Fruit fly (Drosophila melanogaster) whole organism, wandering third instar larva: Measurements from ENCODE around the gene VhaSFD.

Experiments used
- Abd-B ChIP-seq: fragments of >200 bp; optimal IDR thresholded peaks from 2 replicates; lab custom pipeline; 2017; ENCODE audit warnings: missing biosample characterization, missing genetic modification characterization
- CG9705 ChIP-seq: fragments of 200-800 bp; sonication (Bioruptor generic); optimal IDR thresholded peaks from 2 replicates; lab custom pipeline; 2018; ENCODE audit warnings: missing biosample characterization, mild to moderate bottlenecking, missing genetic modification characterization
- CrebA ChIP-seq: fragments of 200-800 bp; sonication (Bioruptor generic); optimal IDR thresholded peaks from 2 replicates; lab custom pipeline; 2016; ENCODE audit warnings: missing biosample characterization, mild to moderate bottlenecking, missing genetic modification characterization, borderline replicate concordance
- Dfd ChIP-seq: fragments of >200 bp; optimal IDR thresholded peaks from 2 replicates; lab custom pipeline; 2017; ENCODE audit warnings: missing biosample characterization, missing genetic modification characterization
- Dif ChIP-seq: fragments of 200-275, 200-300 bp; sonication (Bioruptor generic); optimal IDR thresholded peaks from 2 replicates; lab custom pipeline; 2018; ENCODE audit warnings: missing biosample characterization, missing genetic modification characterization; ENCODE audit not compliant: partially characterized antibody
- GATAd ChIP-seq: sonication (Bioruptor generic); optimal IDR thresholded peaks from 2 replicates; lab custom pipeline; 2016; ENCODE audit warnings: missing biosample characterization, missing genetic modification characterization
- HLH106 ChIP-seq: fragments of 200-800 bp; optimal IDR thresholded peaks from 3 replicates; lab custom pipeline; 2019; ENCODE audit warnings: missing biosample characterization, mild to moderate bottlenecking, missing genetic modification characterization, moderate library complexity
- Hnf4 ChIP-seq: fragments of 200-800 bp; sonication (Bioruptor generic); optimal IDR thresholded peaks from 2 replicates; lab custom pipeline; 2016; ENCODE audit warnings: missing biosample characterization, mild to moderate bottlenecking, missing genetic modification characterization
- Hr78 ChIP-seq: fragments of >200 bp; optimal IDR thresholded peaks from 2 replicates; lab custom pipeline; 2017; ENCODE audit warnings: missing biosample characterization, missing genetic modification characterization
- Jra ChIP-seq: sonication (Bioruptor generic); optimal IDR thresholded peaks from 2 replicates; lab custom pipeline; 2016; ENCODE audit warnings: missing biosample characterization, missing genetic modification characterization
- Mio ChIP-seq: sonication (Bioruptor generic); optimal IDR thresholded peaks from 2 replicates; lab custom pipeline; 2016; ENCODE audit warnings: missing biosample characterization, missing genetic modification characterization
- OdsH ChIP-seq: fragments of 200-800 bp; sonication (Bioruptor generic); optimal IDR thresholded peaks from 2 replicates; lab custom pipeline; 2016; ENCODE audit warnings: missing biosample characterization, mild to moderate bottlenecking, missing genetic modification characterization
- Rel ChIP-seq, 2 experiments: fragments of 200-800 bp; sonication (Bioruptor generic) in 1 of 2; optimal IDR thresholded peaks; 2 replicates in 1 of 2; 3 replicates in 1 of 2; lab custom pipeline; 2016 to 2019; ENCODE audit warnings: mild to moderate bottlenecking in 2 of 2, missing biosample characterization in 2 of 2, missing genetic modification characterization in 2 of 2, moderate library complexity in 1 of 2
- Sp1 ChIP-seq: fragments of 200-800 bp; sonication (Bioruptor generic); optimal IDR thresholded peaks from 3 replicates; lab custom pipeline; 2019; ENCODE audit warnings: missing biosample characterization, mild to moderate bottlenecking, missing genetic modification characterization, moderate library complexity
- Vsx2 ChIP-seq: fragments of 200-300, 225-300 bp; sonication (Bioruptor generic); optimal IDR thresholded peaks from 2 replicates; lab custom pipeline; 2018; ENCODE audit warnings: missing biosample characterization, missing genetic modification characterization; ENCODE audit not compliant: partially characterized antibody
- br ChIP-seq: fragments of 200-800 bp; sonication (Bioruptor generic); optimal IDR thresholded peaks from 2 replicates; lab custom pipeline; 2016; ENCODE audit warnings: missing biosample characterization, missing genetic modification characterization
- brk ChIP-seq: fragments of 200-800 bp; sonication (Bioruptor generic); optimal IDR thresholded peaks from 2 replicates; lab custom pipeline; 2016; ENCODE audit warnings: missing biosample characterization, mild to moderate bottlenecking, missing genetic modification characterization
- dl ChIP-seq, 2 experiments: fragments of 175-275, 200-275 bp in 1 of 2; fragments of 200-275 bp in 1 of 2; sonication (Bioruptor generic); optimal IDR thresholded peaks; lab custom pipeline; 2018; ENCODE audit warnings: mild to moderate bottlenecking in 2 of 2, missing biosample characterization in 2 of 2, missing genetic modification characterization in 2 of 2, moderate library complexity in 2 of 2; ENCODE audit not compliant: partially characterized antibody in 2 of 2, insufficient read depth in 1 of 2
- dsf ChIP-seq: sonication (Bioruptor generic); optimal IDR thresholded peaks from 2 replicates; lab custom pipeline; 2016; ENCODE audit warnings: missing biosample characterization, missing genetic modification characterization, borderline replicate concordance
- ey ChIP-seq: fragments of 200-800 bp; sonication (Bioruptor generic); optimal IDR thresholded peaks from 2 replicates; lab custom pipeline; 2016; ENCODE audit warnings: missing biosample characterization, missing genetic modification characterization
- foxo ChIP-seq, 2 experiments: fragments of 200-800 bp; sonication (Bioruptor generic); optimal IDR thresholded peaks; 2 replicates in 1 of 2; 3 replicates in 1 of 2; lab custom pipeline; 2016 to 2017; ENCODE audit warnings: missing biosample characterization in 2 of 2, missing genetic modification characterization in 2 of 2
- h ChIP-seq: fragments of 200-800 bp; sonication (Bioruptor generic); optimal IDR thresholded peaks from 3 replicates; lab custom pipeline; 2016; ENCODE audit warnings: missing biosample characterization, mild to moderate bottlenecking, missing genetic modification characterization
- jim ChIP-seq: fragments of 175-275, 200-325 bp; sonication (Bioruptor generic); optimal IDR thresholded peaks from 2 replicates; lab custom pipeline; 2016; ENCODE audit warnings: missing biosample characterization, mild to moderate bottlenecking, missing genetic modification characterization
- lola ChIP-seq: fragments of >200 bp; optimal IDR thresholded peaks from 2 replicates; lab custom pipeline; 2017; ENCODE audit warnings: missing biosample characterization, missing genetic modification characterization
- psq ChIP-seq: fragments of 200-800 bp; sonication (Bioruptor generic); optimal IDR thresholded peaks from 3 replicates; lab custom pipeline; 2017; ENCODE audit warnings: missing biosample characterization, mild to moderate bottlenecking, missing genetic modification characterization, moderate library complexity
- rgr ChIP-seq: fragments of 200-800 bp; sonication (Bioruptor generic); optimal IDR thresholded peaks from 3 replicates; lab custom pipeline; 2016; ENCODE audit warnings: missing biosample characterization, mild to moderate bottlenecking, missing genetic modification characterization
- sage ChIP-seq: fragments of 200-800 bp; sonication (Bioruptor generic); optimal IDR thresholded peaks from 2 replicates; lab custom pipeline; 2016; ENCODE audit warnings: missing biosample characterization, mild to moderate bottlenecking, missing genetic modification characterization
- sv ChIP-seq: fragments of 200-800 bp; sonication (Bioruptor generic); optimal IDR thresholded peaks from 3 replicates; lab custom pipeline; 2016; ENCODE audit warnings: missing biosample characterization, missing genetic modification characterization
- usp ChIP-seq: fragments of >200 bp; optimal IDR thresholded peaks from 2 replicates; lab custom pipeline; 2017; ENCODE audit warnings: missing biosample characterization, missing genetic modification characterization
- woc ChIP-seq: sonication (Bioruptor generic); optimal IDR thresholded peaks from 2 replicates; lab custom pipeline; 2016; ENCODE audit warnings: missing biosample characterization, mild to moderate bottlenecking, missing genetic modification characterization

The VhaSFD gene

dm6 chr2L:16727578-16728023, at the start of gene VhaSFD:
TSS of gene VhaSFD (minus strand) at chr2L:16727826.
- no peak for TF ChIP-seq foxo (GFP tag; optimal IDR thresholded peaks at IDR 0.05; lab: Kevin White, UChicago)
- no peak for TF ChIP-seq dl (GFP tag; optimal IDR thresholded peaks at IDR 0.05; lab: Kevin White, UChicago; ENCODE audit: insufficient read depth in 1 of 2, partially characterized antibody in 2 of 2)
- no peak for TF ChIP-seq ey
- TF ChIP-seq Hr78 = no peak
- TF ChIP-seq OdsH (GFP tag; lab: Kevin White, UChicago) = peak; percentile 29
- TF ChIP-seq CG9705 (GFP tag; lab: Kevin White, UChicago) = peak; percentile 49
- no peak for TF ChIP-seq Rel (GFP tag; optimal IDR thresholded peaks at IDR 0.05; lab: Kevin White, UChicago)
- peak; percentile 80 for TF ChIP-seq Rel (tag; optimal IDR thresholded peaks at IDR 0.05; lab: Kevin White, UChicago)
- peak; percentile 35 for TF ChIP-seq Sp1
- TF ChIP-seq GATAd (GFP tag; lab: Kevin White, UChicago) = no peak
- TF ChIP-seq HLH106 (tag; lab: Kevin White, UChicago) = peak; percentile 34
- peak; percentile 20 for TF ChIP-seq rgr (GFP tag; lab: Kevin White, UChicago)
- no peak for TF ChIP-seq psq (GFP tag; lab: Kevin White, UChicago)
- TF ChIP-seq jim (GFP tag; lab: Kevin White, UChicago) = no peak
- TF ChIP-seq woc (GFP tag; lab: Kevin White, UChicago) = no peak
- TF ChIP-seq lola (GFP tag; lab: Kevin White, UChicago) = no peak

- TF ChIP-seq sv (GFP tag; lab: Kevin White, UChicago) = no peak
These were observed 38.6 kb upstream of the VhaSFD start, which contains the start of gene Mhc for dm6 chr2L:16766070-16766752. TSS of gene Mhc (plus strand) at chr2L:16766566.

DNA sequence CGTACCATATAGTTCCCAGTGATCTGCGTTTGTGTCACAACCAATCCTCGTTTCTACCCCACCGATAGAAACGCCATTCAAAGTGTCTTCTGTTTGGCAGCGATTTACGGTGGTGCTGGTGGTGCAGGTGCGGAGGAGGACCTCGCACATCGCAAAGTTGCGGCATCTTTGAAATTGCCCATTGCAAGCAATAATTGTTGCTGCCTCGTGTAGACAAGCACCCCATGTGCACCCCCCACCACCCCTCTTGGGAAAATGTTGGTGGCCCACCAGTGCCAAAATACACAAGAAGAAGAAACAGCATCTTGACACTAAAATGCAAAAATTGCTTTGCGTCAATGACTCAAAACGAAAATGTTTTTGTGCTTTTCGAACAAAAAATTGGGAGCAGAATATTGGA, 36.9 kb upstream of the VhaSFD start:
- TF ChIP-seq rgr (GFP tag; lab: Kevin White, UChicago) (no peak), CrebA (GFP tag; lab: Kevin White, UChicago) (no peak), CG9705 (GFP tag; lab: Kevin White, UChicago) (no peak), jim (GFP tag; lab: Kevin White, UChicago) (no peak), Vsx2 (no peak), Dif (no peak), sage (GFP tag; lab: Kevin White, UChicago) (no peak), foxo (GFP tag; optimal IDR thresholded peaks at IDR 0.05; lab: Kevin White, UChicago) (no peak), usp (GFP tag; lab: Kevin White, UChicago) (no peak), Dfd (GFP tag; lab: Kevin White, UChicago) (no peak), psq (GFP tag; lab: Kevin White, UChicago) (no peak), Rel (GFP tag; optimal IDR thresholded peaks at IDR 0.05; lab: Kevin White, UChicago) (no peak), Rel (tag; optimal IDR thresholded peaks at IDR 0.05; lab: Kevin White, UChicago) (no peak), dsf (GFP tag; lab: Kevin White, UChicago) (no peak), Sp1 (no peak), ey (no peak), Jra (GFP tag; lab: Kevin White, UChicago) (no peak), sv (GFP tag; lab: Kevin White, UChicago) (no peak), brk (GFP tag; lab: Kevin White, UChicago) (no peak)

DNA sequence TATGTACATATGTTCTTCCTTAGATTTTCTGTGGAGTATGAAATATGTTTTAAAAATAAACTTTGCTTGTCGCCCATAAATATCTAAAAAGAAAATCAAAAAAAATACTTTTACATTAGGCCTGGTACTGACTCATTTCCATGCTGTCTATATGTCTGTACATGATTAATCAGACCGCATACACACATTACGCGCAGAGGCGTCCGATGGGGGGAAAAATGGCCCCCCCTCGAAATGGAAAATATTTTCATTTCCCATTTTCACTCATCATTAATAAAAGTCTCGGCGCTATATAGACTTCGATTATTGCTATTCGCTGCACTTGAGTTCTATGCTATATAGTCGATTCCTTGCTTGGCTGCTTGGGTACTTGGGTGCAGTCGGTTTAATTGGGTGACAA, 34.3 kb upstream of the VhaSFD start:
- TF ChIP-seq Hnf4 (GFP tag; lab: Kevin White, UChicago) (no peak), Mio (no peak), br (GFP tag; lab: Kevin White, UChicago) (no peak), h (GFP tag; lab: Kevin White, UChicago) (no peak), Abd-B (GFP tag; lab: Kevin White, UChicago) (no peak)
